Worm (Caenorhabditis elegans) whole organism, L4 larva: ENCODE results near the gene H40L08.2.

Experiments used
- F10B5.3 ChIP-seq: sonication (generic microtip); optimal IDR thresholded peaks from 2 replicates; lab custom pipeline; 2016; ENCODE audit warnings: mild to moderate bottlenecking, missing genetic modification characterization, missing compliant biosample characterization
- R02D3.7 ChIP-seq: fragments of 150-350 bp; sonication (generic microtip); optimal IDR thresholded peaks from 3 replicates; lab custom pipeline; 2014; ENCODE audit warnings: missing biosample characterization, missing genetic modification characterization
- T20F7.1 ChIP-seq: fragments of 200-800 bp; sonication (Bioruptor generic); optimal IDR thresholded peaks from 2 replicates; lab custom pipeline; 2018; ENCODE audit warnings: mild to moderate bottlenecking, missing genetic modification characterization, missing compliant biosample characterization
- T26A8.4 ChIP-seq: fragments of 200-800 bp; sonication (Bioruptor generic); IDR thresholded peaks from 2 replicates; pipeline ENCODE4 v1.3.6; 2022; ENCODE audit warnings: missing genetic modification characterization, missing compliant biosample characterization
- Y105C5A.15 ChIP-seq: fragments of 200-800 bp; sonication (Bioruptor generic); IDR thresholded peaks from 2 replicates; pipeline ENCODE4 v1.3.6; 2022; ENCODE audit warnings: missing genetic modification characterization, missing compliant biosample characterization
- Y48G9A.11 ChIP-seq: fragments of 200-800 bp; sonication (Bioruptor generic); IDR thresholded peaks from 2 replicates; pipeline ENCODE4 v1.3.6; 2022; ENCODE audit warnings: missing genetic modification reagents, missing genetic modification characterization, missing compliant biosample characterization
- aha-1 ChIP-seq: fragments of 150-350 bp; peaks from one replicate; lab custom pipeline; 2014; ENCODE audit warnings: missing biosample characterization, missing genetic modification characterization
- ama-1 ChIP-seq: fragments of 150-350 bp; optimal IDR thresholded peaks from 2 replicates; lab custom pipeline; 2014; ENCODE audit warnings: inconsistent platforms, mixed read lengths
- ceh-20 ChIP-seq: fragments of 200-800 bp; sonication (Bioruptor generic); IDR thresholded peaks from 2 replicates; pipeline ENCODE4 v1.3.6; 2022; ENCODE audit warnings: missing genetic modification reagents, missing genetic modification characterization, missing compliant biosample characterization
- daf-16 ChIP-seq, 3 experiments: sonication (generic microtip); optimal IDR thresholded peaks; 2 replicates each; lab custom pipeline; 2016 to 2017; ENCODE audit warnings: missing genetic modification characterization in 3 of 3, missing genetic modification reagents in 3 of 3, mild to moderate bottlenecking in 2 of 3, missing compliant biosample characterization in 2 of 3, missing biosample characterization in 1 of 3, moderate library complexity in 1 of 3
- dmd-6 ChIP-seq: fragments of 200-800 bp; sonication (Bioruptor generic); IDR thresholded peaks from 2 replicates; pipeline ENCODE4 v1.3.6; 2022; ENCODE audit warnings: missing genetic modification reagents, missing genetic modification characterization, missing compliant biosample characterization
- duxl-1 ChIP-seq: sonication (generic microtip); optimal IDR thresholded peaks from 2 replicates; lab custom pipeline; 2016; ENCODE audit warnings: mild to moderate bottlenecking, missing genetic modification characterization, moderate library complexity, missing compliant biosample characterization; ENCODE audit not compliant: poor library complexity
- dve-1 ChIP-seq: sonication (generic microtip); optimal IDR thresholded peaks from 2 replicates; lab custom pipeline; 2017; ENCODE audit warnings: antibody characterized with exemption, mild to moderate bottlenecking, missing genetic modification characterization, missing compliant biosample characterization; ENCODE audit not compliant: insufficient read depth
- egl-43 ChIP-seq: fragments of 200-800 bp; sonication (Bioruptor generic); IDR thresholded peaks from 2 replicates; pipeline ENCODE4 v1.3.6; 2022; ENCODE audit warnings: missing genetic modification reagents, missing genetic modification characterization, missing compliant biosample characterization
- hlh-11 ChIP-seq: fragments of 200-800 bp; sonication (Bioruptor generic); optimal IDR thresholded peaks from 2 replicates; lab custom pipeline; 2018; ENCODE audit warnings: mild to moderate bottlenecking, missing genetic modification characterization, missing compliant biosample characterization
- hlh-30 ChIP-seq: sonication (generic microtip); optimal IDR thresholded peaks from 2 replicates; lab custom pipeline; 2017; ENCODE audit warnings: antibody characterized with exemption, mild to moderate bottlenecking, missing genetic modification characterization, missing compliant biosample characterization; ENCODE audit not compliant: insufficient read depth
- hmg-1.1 ChIP-seq: fragments of 200-800 bp; sonication (Bioruptor generic); IDR thresholded peaks from 2 replicates; pipeline ENCODE4 v1.3.6; 2022; ENCODE audit warnings: missing genetic modification reagents, missing genetic modification characterization, missing compliant biosample characterization
- lin-1 ChIP-seq: fragments of 200-800 bp; sonication (Bioruptor generic); IDR thresholded peaks from 2 replicates; pipeline ENCODE4 v1.3.6; 2022; ENCODE audit warnings: missing genetic modification reagents, missing genetic modification characterization, missing compliant biosample characterization
- lin-38 ChIP-seq: fragments of 200-800 bp; sonication (Bioruptor generic); IDR thresholded peaks from 2 replicates; pipeline ENCODE4 v1.3.6; 2022; ENCODE audit warnings: missing genetic modification reagents, missing genetic modification characterization, missing compliant biosample characterization
- madf-5 ChIP-seq, 2 experiments: fragments of 200-800 bp; sonication (Bioruptor generic); IDR thresholded peaks; 2 replicates each; pipeline ENCODE4 v1.3.6; 2022; ENCODE audit warnings: missing compliant biosample characterization in 2 of 2, missing genetic modification characterization in 2 of 2
- mdl-1 ChIP-seq, 2 experiments: fragments of 150-350 bp in 1 of 2; sonication (generic microtip) in 1 of 2; optimal IDR thresholded peaks; 2 replicates each; lab custom pipeline; 2014 to 2017; ENCODE audit warnings: missing biosample characterization in 2 of 2, missing genetic modification characterization in 2 of 2
- mes-2 ChIP-seq: sonication (generic microtip); optimal IDR thresholded peaks from 2 replicates; lab custom pipeline; 2016; ENCODE audit warnings: missing genotype, mild to moderate bottlenecking, missing genetic modification characterization, missing compliant biosample characterization; ENCODE audit not compliant: poor library complexity, severe bottlenecking
- mxl-3 ChIP-seq: fragments of 200-800 bp; sonication (Bioruptor generic); optimal IDR thresholded peaks from 2 replicates; lab custom pipeline; 2018; ENCODE audit warnings: mild to moderate bottlenecking, missing genetic modification characterization, missing compliant biosample characterization
- nhr-111 ChIP-seq: fragments of 200-800 bp; sonication (Bioruptor generic); optimal IDR thresholded peaks from 2 replicates; lab custom pipeline; 2018; ENCODE audit warnings: mild to moderate bottlenecking, missing genetic modification characterization, missing compliant biosample characterization
- nhr-25 ChIP-seq: sonication (generic microtip); optimal IDR thresholded peaks from 2 replicates; lab custom pipeline; 2017; ENCODE audit warnings: missing genetic modification characterization, mild to moderate bottlenecking, missing compliant biosample characterization, antibody characterized with exemption, moderate library complexity, borderline replicate concordance; ENCODE audit not compliant: insufficient read depth
- nhr-28 ChIP-seq: fragments of 150-350 bp; optimal IDR thresholded peaks from 2 replicates; lab custom pipeline; 2014; ENCODE audit warnings: missing biosample characterization, missing genetic modification characterization
- nhr-48 ChIP-seq: sonication (generic microtip); optimal IDR thresholded peaks from 2 replicates; lab custom pipeline; 2016; ENCODE audit warnings: mild to moderate bottlenecking, missing genetic modification characterization, missing compliant biosample characterization
- nhr-6 ChIP-seq: fragments of 150-350 bp; optimal IDR thresholded peaks from 2 replicates; lab custom pipeline; 2014; ENCODE audit warnings: missing biosample characterization, missing genetic modification characterization
- saeg-2 ChIP-seq: fragments of 200-800 bp; sonication (Bioruptor generic); IDR thresholded peaks from 2 replicates; pipeline ENCODE4 v1.3.6; 2022; ENCODE audit warnings: missing genetic modification reagents, missing genetic modification characterization, missing compliant biosample characterization
- sdz-12 ChIP-seq: fragments of 200-800 bp; sonication (Bioruptor generic); optimal IDR thresholded peaks from 2 replicates; lab custom pipeline; 2018; ENCODE audit warnings: mild to moderate bottlenecking, missing genetic modification characterization, missing compliant biosample characterization
- set-16 ChIP-seq: fragments of 200-800 bp; sonication (Bioruptor generic); IDR thresholded peaks from 2 replicates; pipeline ENCODE4 v1.3.6; 2022; ENCODE audit warnings: missing genetic modification reagents, missing genetic modification characterization, missing compliant biosample characterization
- unc-62 ChIP-seq, 3 experiments: fragments of 150-350 bp in 1 of 3; sonication (generic microtip); optimal IDR thresholded peaks in 2 of 3; peaks in 1 of 3; 1 replicate in 1 of 3; 2 replicates in 2 of 3; lab custom pipeline; 2014 to 2017; ENCODE audit warnings: missing biosample characterization in 3 of 3, missing genetic modification characterization in 3 of 3, missing genetic modification reagents in 3 of 3, missing genotype in 1 of 3
- vab-7 ChIP-seq: fragments of 200-800 bp; sonication (Bioruptor generic); IDR thresholded peaks from 2 replicates; pipeline ENCODE4 v1.3.6; 2022; ENCODE audit warnings: missing genetic modification reagents, missing genetic modification characterization, missing compliant biosample characterization
- zfp-3 ChIP-seq: fragments of 200-800 bp; sonication (Bioruptor generic); conservative IDR thresholded peaks from 2 replicates; pipeline ENCODE4 v1.3.6; 2022; ENCODE audit warnings: missing genetic modification reagents, missing genetic modification characterization, missing compliant biosample characterization
- zip-11 ChIP-seq: fragments of 200-800 bp; sonication (Bioruptor generic); IDR thresholded peaks from 2 replicates; pipeline ENCODE4 v1.3.6; 2022; ENCODE audit warnings: missing genetic modification characterization, missing compliant biosample characterization

H40L08.2 gene

ce11 chrX:15077597-15078261 lies at the start of gene H40L08.2, which contains the start of the genes H40L08.8 and H40L08.7:
Gene H40L08.2 (minus strand): TSS chrX:15077744.
Gene H40L08.8 (minus strand): TSS chrX:15077633.
Gene H40L08.7 (minus strand): TSS chrX:15077744.
- TF ChIP-seq nhr-28 (tag; lab: Kevin White, UChicago) (no peak), lin-38 (GFP tag; lab: Robert Waterston, UW) (no peak), T26A8.4 (GFP tag; lab: Robert Waterston, UW) (no peak), mxl-3 (peak; percentile 45), hlh-11 (tag; lab: Kevin White, UChicago) (peak; percentile 49), unc-62 (GFP tag; optimal IDR thresholded peaks at IDR 0.05 in 1 of 2; lab: Kevin White, UChicago) (peak in 1 of 2 experiments; percentile 72), unc-62 (tag; optimal IDR thresholded peaks at IDR 0.05; lab: Kevin White, UChicago) (no peak), dmd-6 (GFP tag; lab: Robert Waterston, UW) (peak; percentile 16; the same call in 1 of the 2 replicates), mes-2 (tag; lab: Kevin White, UChicago) (no peak), ceh-20 (GFP tag; lab: Robert Waterston, UW) (no peak), R02D3.7 (no peak), hmg-1.1 (GFP tag; lab: Robert Waterston, UW) (no peak), hlh-30 (tag; lab: Kevin White, UChicago) (peak; percentile 56), mdl-1 (tag; optimal IDR thresholded peaks at IDR 0.05; lab: Kevin White, UChicago) (peak; percentile 42 to 47), lin-1 (GFP tag; lab: Robert Waterston, UW) (no peak), aha-1 (peak; percentile 98), nhr-25 (peak; percentile 56), nhr-48 (tag; lab: Kevin White, UChicago) (peak; percentile 63), ama-1 (peak; percentile 97)

- TF ChIP-seq sdz-12 (GFP tag; lab: Kevin White, UChicago) (no peak), set-16 (peak; percentile 86), aha-1 (peak; percentile 80), egl-43 (GFP tag; lab: Robert Waterston, UW) (0 out of 2 replicates have a peak, but pooled peaks have one; percentile 43)
Observed at ce11 chrX:15127338-15127737, 49.8 kb upstream of the H40L08.2 start.

- TF ChIP-seq F10B5.3 (tag; lab: Kevin White, UChicago) (no peak), nhr-6 (tag; lab: Kevin White, UChicago) (no peak), T20F7.1 (GFP tag; lab: Kevin White, UChicago) (no peak), zip-11 (GFP tag; lab: Robert Waterston, UW) (no peak), dve-1 (tag; lab: Kevin White, UChicago) (no peak), vab-7 (GFP tag; lab: Robert Waterston, UW) (no peak), nhr-111 (no peak), Y48G9A.11 (GFP tag; lab: Robert Waterston, UW) (no peak), Y105C5A.15 (no peak), daf-16 (GFP tag; optimal IDR thresholded peaks at IDR 0.05; lab: Kevin White, UChicago) (no peak), daf-16 (tag; optimal IDR thresholded peaks at IDR 0.05; lab: Kevin White, UChicago) (no peak), zfp-3 (GFP tag; lab: Robert Waterston, UW) (no peak), madf-5 (GFP tag; IDR thresholded peaks at IDR 0.05; lab: Robert Waterston, UW) (no peak), nhr-28 (tag; lab: Kevin White, UChicago) (no peak), saeg-2 (GFP tag; lab: Robert Waterston, UW) (no peak), duxl-1 (no peak)
Observed at ce11 chrX:15126736-15127135, 49.2 kb upstream of the H40L08.2 start.
